Fruit fly (Drosophila melanogaster): ENCODE results near the gene CG33654.

The CG33654 gene

dm6 chr3R:9628607-9629006, 45.6 kb upstream of the CG33654 start:
- TF ChIP-seq Eip78C (GFP tag) (peak; percentile 32), CG34406 (GFP tag; optimal IDR thresholded peaks at IDR 0.05) (no peak), fkh (GFP tag; optimal IDR thresholded peaks at IDR 0.05) (peak; percentile 86), CG6854 (GFP tag; optimal IDR thresholded peaks at IDR 0.05) (no peak)

- TF ChIP-seq CG6854 (GFP tag; optimal IDR thresholded peaks at IDR 0.05) (no peak), eg (GFP tag; IDR thresholded peaks at IDR 0.05) (0 out of 3 replicates have a peak, but pooled peaks have one; percentile 20)
Observed at dm6 chr3R:9628036-9628435, 45.0 kb upstream of the CG33654 start.

- TF ChIP-seq CG3919 (GFP tag; optimal IDR thresholded peaks at IDR 0.05) (peak; percentile 52), spab (GFP tag; optimal IDR thresholded peaks at IDR 0.05) (no peak), fd59A (GFP tag; optimal IDR thresholded peaks at IDR 0.05) (no peak), CG31627 (GFP tag; optimal IDR thresholded peaks at IDR 0.05) (peak; percentile 70), acj6 (GFP tag; optimal IDR thresholded peaks at IDR 0.05) (no peak), Eip78C (GFP tag) (peak; percentile 89), CG10631 (GFP tag; optimal IDR thresholded peaks at IDR 0.05) (peak; percentile 63), eg (GFP tag; IDR thresholded peaks at IDR 0.05) (0 out of 3 replicates have a peak, but pooled peaks have one; percentile 29), Eip93F (GFP tag; optimal IDR thresholded peaks at IDR 0.05) (peak; percentile 29), topi (GFP tag; optimal IDR thresholded peaks at IDR 0.05) (peak; percentile 63), vri (GFP tag; optimal IDR thresholded peaks at IDR 0.05) (peak; percentile 16), CG8319 (GFP tag; optimal IDR thresholded peaks at IDR 0.05) (no peak), CG8119 (GFP tag; IDR thresholded peaks at IDR 0.05) (no peak), CG16779 (tag; optimal IDR thresholded peaks at IDR 0.05) (no peak), CG7368 (GFP tag; optimal IDR thresholded peaks at IDR 0.05) (peak; percentile 0), OdsH (GFP tag; optimal IDR thresholded peaks at IDR 0.05) (peak; percentile 53), CG15336 (GFP tag; IDR thresholded peaks at IDR 0.05) (peak; percentile 31; the same call in 1 of the 2 replicates), pdm3 (GFP tag; optimal IDR thresholded peaks at IDR 0.05) (no peak), CG3032 (tag; optimal IDR thresholded peaks at IDR 0.05) (peak; percentile 45), Hr39 (GFP tag; optimal IDR thresholded peaks at IDR 0.05) (peak; percentile 55), Ets96B (tag; optimal IDR thresholded peaks at IDR 0.05) (peak; percentile 25), fd85E (GFP tag; optimal IDR thresholded peaks at IDR 0.05) (no peak), Blimp-1 (GFP tag; optimal IDR thresholded peaks at IDR 0.05) (no peak), CG10669 (GFP tag; optimal IDR thresholded peaks at IDR 0.05) (no peak), Eip75B (GFP tag; optimal IDR thresholded peaks at IDR 0.05) (peak; percentile 66), esn (GFP tag; optimal IDR thresholded peaks at IDR 0.05) (peak; percentile 80), CG9139 (GFP tag; optimal IDR thresholded peaks at IDR 0.05) (no peak), CG6163 (GFP tag; IDR thresholded peaks at IDR 0.05) (peak; percentile 29; the same call in 2 of the 3 replicates), Sox14 (GFP tag; optimal IDR thresholded peaks at IDR 0.05) (peak; percentile 97), salr (GFP tag; optimal IDR thresholded peaks at IDR 0.05) (no peak), Lpt (GFP tag; optimal IDR thresholded peaks at IDR 0.05) (no peak), CG6276 (GFP tag; optimal IDR thresholded peaks at IDR 0.05) (no peak), cyc (GFP tag; optimal IDR thresholded peaks at IDR 0.05) (peak; percentile 63), net (GFP tag; optimal IDR thresholded peaks at IDR 0.05) (no peak), CG11902 (GFP tag; optimal IDR thresholded peaks at IDR 0.05) (peak; percentile 10), dac (GFP tag; optimal IDR thresholded peaks at IDR 0.05) (no peak), lz (GFP tag; optimal IDR thresholded peaks at IDR 0.05) (peak; percentile 68), CG34406 (GFP tag; optimal IDR thresholded peaks at IDR 0.05) (peak; percentile 21), achi (GFP tag; optimal IDR thresholded peaks at IDR 0.05) (peak; percentile 21), CG6854 (GFP tag; optimal IDR thresholded peaks at IDR 0.05) (no peak), Sox102F (GFP tag; optimal IDR thresholded peaks at IDR 0.05) (peak; percentile 52), fkh (GFP tag; optimal IDR thresholded peaks at IDR 0.05) (peak; percentile 93), Smox (GFP tag; optimal IDR thresholded peaks at IDR 0.05) (peak; percentile 66), CG1621 (tag; optimal IDR thresholded peaks at IDR 0.05) (peak; percentile 6), Met (GFP tag; optimal IDR thresholded peaks at IDR 0.05) (peak; percentile 63), svp (GFP tag) (no peak), CG6792 (GFP tag; optimal IDR thresholded peaks at IDR 0.05) (peak; percentile 46)
Observed at dm6 chr3R:9626880-9627401, 43.9 kb upstream of the CG33654 start, which contains the start of the genes CG9427 and CG8319. TSS of gene CG9427 (minus strand) at chr3R:9626930. TSS of gene CG8319 (plus strand) at chr3R:9627321.

Data from whole organism, prepupa.